Worm (Caenorhabditis elegans): ENCODE data around the gene evl-20.

DNA sequence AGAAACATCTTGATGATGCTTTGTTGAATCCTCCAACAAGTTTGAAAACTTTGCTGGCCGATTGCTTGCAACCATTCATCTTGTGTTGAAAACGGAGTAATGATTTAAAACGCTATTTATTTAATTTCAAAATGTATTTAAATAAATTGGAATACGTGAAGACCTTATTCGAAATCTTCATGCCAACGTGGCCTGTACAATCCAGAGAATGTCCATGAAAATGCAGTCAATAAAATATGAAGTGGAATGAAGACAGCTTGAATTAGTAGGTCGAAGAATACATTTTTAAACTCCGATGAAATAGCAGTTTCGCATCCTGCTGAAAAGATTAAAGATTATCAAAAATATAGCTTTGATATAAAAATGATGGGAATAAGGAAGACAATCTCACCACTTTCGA, 10.4 kb downstream of the evl-20 start, which contains the start of gene F22B5.5:
- TF ChIP-seq klf-2 (GFP tag; conservative IDR thresholded peaks at IDR 0.05) (no peak), tab-1 (GFP tag; IDR thresholded peaks at IDR 0.05) (no peak), ztf-29 (GFP tag; IDR thresholded peaks at IDR 0.05) (no peak), ref-1 (GFP tag; conservative IDR thresholded peaks at IDR 0.05) (no peak), ztf-23 (GFP tag; IDR thresholded peaks at IDR 0.05) (no peak), cog-1 (tag; optimal IDR thresholded peaks at IDR 0.05) (no peak), flt-1 (GFP tag; IDR thresholded peaks at IDR 0.05) (no peak), med-1 (GFP tag; optimal IDR thresholded peaks at IDR 0.05; ENCODE audit: insufficient read depth) (no peak), T22C8.4 (GFP tag; IDR thresholded peaks at IDR 0.05) (no peak)

Data from whole organism, midembryonic.